Worm (Caenorhabditis elegans) whole organism, L4 larva: ENCODE data around the gene mff-1.
A peak's percentile ranks its signal among the peaks of the same experiment; 100 is the strongest.

Source experiments
- F10B5.3 ChIP-seq: sonication (generic microtip); optimal IDR thresholded peaks from 2 replicates; lab custom pipeline; 2016; ENCODE audit warnings: mild to moderate bottlenecking, missing genetic modification characterization, missing compliant biosample characterization
- F37D6.2 ChIP-seq: sonication (generic microtip); optimal IDR thresholded peaks from 2 replicates; lab custom pipeline; 2016; ENCODE audit warnings: mild to moderate bottlenecking, missing genetic modification characterization, missing compliant biosample characterization
- F44E2.7 ChIP-seq: fragments of 200-800 bp; sonication (Bioruptor generic); IDR thresholded peaks from 2 replicates; pipeline ENCODE4 v2.1.2; 2022; ENCODE audit warnings: missing genetic modification characterization, missing compliant biosample characterization
- F49E8.2 ChIP-seq: sonication (generic microtip); optimal IDR thresholded peaks from 2 replicates; lab custom pipeline; 2016; ENCODE audit warnings: missing compliant biosample characterization, mild to moderate bottlenecking, missing genetic modification characterization, borderline replicate concordance
- R02D3.7 ChIP-seq: fragments of 150-350 bp; sonication (generic microtip); optimal IDR thresholded peaks from 3 replicates; lab custom pipeline; 2014; ENCODE audit warnings: missing biosample characterization, missing genetic modification characterization
- T20F7.1 ChIP-seq: fragments of 200-800 bp; sonication (Bioruptor generic); optimal IDR thresholded peaks from 2 replicates; lab custom pipeline; 2018; ENCODE audit warnings: mild to moderate bottlenecking, missing genetic modification characterization, missing compliant biosample characterization
- ZK337.2 ChIP-seq: fragments of 200-800 bp; sonication (Bioruptor generic); IDR thresholded peaks from 2 replicates; pipeline ENCODE4 v1.3.6; 2022; ENCODE audit warnings: missing genetic modification reagents, missing genetic modification characterization, missing compliant biosample characterization
- aha-1 ChIP-seq: fragments of 150-350 bp; peaks from one replicate; lab custom pipeline; 2014; ENCODE audit warnings: missing biosample characterization, missing genetic modification characterization
- aly-2 ChIP-seq: sonication (generic microtip); optimal IDR thresholded peaks from 2 replicates; lab custom pipeline; 2018; ENCODE audit warnings: missing biosample characterization, missing genetic modification characterization
- attf-4 ChIP-seq: sonication (generic microtip); optimal IDR thresholded peaks from 3 replicates; lab custom pipeline; 2017; ENCODE audit warnings: missing biosample characterization, missing genetic modification characterization
- ceh-20 ChIP-seq: fragments of 200-800 bp; sonication (Bioruptor generic); IDR thresholded peaks from 2 replicates; pipeline ENCODE4 v1.3.6; 2022; ENCODE audit warnings: missing genetic modification reagents, missing genetic modification characterization, missing compliant biosample characterization
- ceh-32 ChIP-seq: sonication (generic microtip); optimal IDR thresholded peaks from 2 replicates; lab custom pipeline; 2016; ENCODE audit warnings: mild to moderate bottlenecking, missing genetic modification characterization, missing compliant biosample characterization; ENCODE audit not compliant: poor library complexity
- ceh-62 ChIP-seq: sonication (generic microtip); optimal IDR thresholded peaks from 2 replicates; lab custom pipeline; 2017; ENCODE audit warnings: missing biosample characterization, missing genetic modification characterization
- ceh-82 ChIP-seq: sonication (generic microtip); optimal IDR thresholded peaks from 2 replicates; lab custom pipeline; 2017; ENCODE audit warnings: missing biosample characterization, missing genetic modification characterization
- daf-19 ChIP-seq: fragments of 200-800 bp; sonication (Bioruptor generic); conservative IDR thresholded peaks from 2 replicates; pipeline ENCODE4 v1.3.6; 2022; ENCODE audit warnings: missing genetic modification characterization, missing compliant biosample characterization
- duxl-1 ChIP-seq: sonication (generic microtip); optimal IDR thresholded peaks from 2 replicates; lab custom pipeline; 2016; ENCODE audit warnings: mild to moderate bottlenecking, missing genetic modification characterization, moderate library complexity, missing compliant biosample characterization; ENCODE audit not compliant: poor library complexity
- egl-43 ChIP-seq: fragments of 200-800 bp; sonication (Bioruptor generic); IDR thresholded peaks from 2 replicates; pipeline ENCODE4 v1.3.6; 2022; ENCODE audit warnings: missing genetic modification reagents, missing genetic modification characterization, missing compliant biosample characterization
- gei-8 ChIP-seq: fragments of 200-800 bp; sonication (Bioruptor generic); optimal IDR thresholded peaks from 2 replicates; lab custom pipeline; 2018; ENCODE audit warnings: mild to moderate bottlenecking, missing genetic modification characterization, missing compliant biosample characterization
- hlh-30 ChIP-seq: sonication (generic microtip); optimal IDR thresholded peaks from 2 replicates; lab custom pipeline; 2017; ENCODE audit warnings: antibody characterized with exemption, mild to moderate bottlenecking, missing genetic modification characterization, missing compliant biosample characterization; ENCODE audit not compliant: insufficient read depth
- lin-1 ChIP-seq: fragments of 200-800 bp; sonication (Bioruptor generic); IDR thresholded peaks from 2 replicates; pipeline ENCODE4 v1.3.6; 2022; ENCODE audit warnings: missing genetic modification reagents, missing genetic modification characterization, missing compliant biosample characterization
- lin-39 ChIP-seq: fragments of 150-350 bp; optimal IDR thresholded peaks from 2 replicates; lab custom pipeline; 2014; ENCODE audit warnings: missing biosample characterization, missing genetic modification reagents, missing genetic modification characterization
- lsy-2 ChIP-seq, 2 experiments: fragments of 150-350 bp in 1 of 2; sonication (generic microtip) in 1 of 2; optimal IDR thresholded peaks; 2 replicates each; lab custom pipeline; 2014 to 2017; ENCODE audit warnings: missing biosample characterization in 2 of 2, missing genetic modification characterization in 2 of 2
- madf-5 ChIP-seq, 2 experiments: fragments of 200-800 bp; sonication (Bioruptor generic); IDR thresholded peaks; 2 replicates each; pipeline ENCODE4 v1.3.6; 2022; ENCODE audit warnings: missing compliant biosample characterization in 2 of 2, missing genetic modification characterization in 2 of 2
- mep-1 ChIP-seq: fragments of 150-350 bp; sonication (generic microtip); optimal IDR thresholded peaks from 3 replicates; lab custom pipeline; 2014; ENCODE audit warnings: missing biosample characterization, missing genetic modification characterization
- mxl-2 ChIP-seq: fragments of 200-800 bp; sonication (Bioruptor generic); conservative IDR thresholded peaks from 2 replicates; pipeline ENCODE4 v1.3.6; 2022; ENCODE audit warnings: missing genetic modification reagents, missing genetic modification characterization, missing compliant biosample characterization
- mxl-3 ChIP-seq: fragments of 200-800 bp; sonication (Bioruptor generic); optimal IDR thresholded peaks from 2 replicates; lab custom pipeline; 2018; ENCODE audit warnings: mild to moderate bottlenecking, missing genetic modification characterization, missing compliant biosample characterization
- nhr-10 ChIP-seq: fragments of 150-350 bp; optimal IDR thresholded peaks from 2 replicates; lab custom pipeline; 2014; ENCODE audit warnings: missing biosample characterization, missing genetic modification characterization
- nhr-111 ChIP-seq: fragments of 200-800 bp; sonication (Bioruptor generic); optimal IDR thresholded peaks from 2 replicates; lab custom pipeline; 2018; ENCODE audit warnings: mild to moderate bottlenecking, missing genetic modification characterization, missing compliant biosample characterization
- nhr-237 ChIP-seq: sonication (generic microtip); optimal IDR thresholded peaks from 2 replicates; lab custom pipeline; 2017; ENCODE audit warnings: missing biosample characterization, missing genetic modification characterization
- nhr-77 ChIP-seq: fragments of 150-350 bp; optimal IDR thresholded peaks from 2 replicates; lab custom pipeline; 2014; ENCODE audit warnings: missing biosample characterization, missing genetic modification characterization
- set-16 ChIP-seq: fragments of 200-800 bp; sonication (Bioruptor generic); IDR thresholded peaks from 2 replicates; pipeline ENCODE4 v1.3.6; 2022; ENCODE audit warnings: missing genetic modification reagents, missing genetic modification characterization, missing compliant biosample characterization
- snpc-4 ChIP-seq: fragments of 150-350 bp; optimal IDR thresholded peaks from 2 replicates; lab custom pipeline; 2014; ENCODE audit warnings: missing biosample characterization, missing genetic modification characterization
- spr-1 ChIP-seq: sonication (generic microtip); optimal IDR thresholded peaks from 2 replicates; lab custom pipeline; 2016; ENCODE audit warnings: mild to moderate bottlenecking, missing genetic modification characterization, missing compliant biosample characterization
- spr-3 ChIP-seq: fragments of 200-800 bp; sonication (Bioruptor generic); optimal IDR thresholded peaks from 2 replicates; lab custom pipeline; 2018; ENCODE audit warnings: mild to moderate bottlenecking, missing genetic modification characterization, missing compliant biosample characterization
- unc-62 ChIP-seq, 3 experiments: fragments of 150-350 bp in 1 of 3; sonication (generic microtip); optimal IDR thresholded peaks in 2 of 3; peaks in 1 of 3; 1 replicate in 1 of 3; 2 replicates in 2 of 3; lab custom pipeline; 2014 to 2017; ENCODE audit warnings: missing biosample characterization in 3 of 3, missing genetic modification characterization in 3 of 3, missing genetic modification reagents in 3 of 3, missing genotype in 1 of 3
- zag-1 ChIP-seq: fragments of 150-350 bp; optimal IDR thresholded peaks from 2 replicates; lab custom pipeline; 2014; ENCODE audit warnings: missing biosample characterization, missing genetic modification characterization
- zip-11 ChIP-seq: fragments of 200-800 bp; sonication (Bioruptor generic); IDR thresholded peaks from 2 replicates; pipeline ENCODE4 v1.3.6; 2022; ENCODE audit warnings: missing genetic modification characterization, missing compliant biosample characterization
- zip-2 ChIP-seq: fragments of 150-350 bp; optimal IDR thresholded peaks from 2 replicates; lab custom pipeline; 2014; ENCODE audit warnings: missing biosample characterization, missing genetic modification characterization
- ztf-11 ChIP-seq: fragments of 150-350 bp; optimal IDR thresholded peaks from 2 replicates; lab custom pipeline; 2014; ENCODE audit warnings: missing biosample characterization, missing genetic modification characterization
- ztf-7 ChIP-seq: fragments of 150-350 bp; optimal IDR thresholded peaks from 2 replicates; lab custom pipeline; 2014; ENCODE audit warnings: missing biosample characterization, missing genetic modification characterization

mff-1 gene

ce11 chrX:12987119-12987518 is at the start of gene mff-1:
TSS of gene mff-1 (minus strand) at chrX:12987219.
- TF ChIP-seq set-16 (GFP tag; lab: Robert Waterston, UW) = no peak
- TF ChIP-seq nhr-10 = no peak
- TF ChIP-seq F10B5.3 (tag; lab: Kevin White, UChicago) = no peak
- TF ChIP-seq F44E2.7 (GFP tag; lab: Robert Waterston, UW) = no peak
- no peak for TF ChIP-seq ceh-62
- no peak for TF ChIP-seq mep-1 (tag; lab: Kevin White, UChicago)
- TF ChIP-seq gei-8 (GFP tag; lab: Kevin White, UChicago) = no peak
- no peak for TF ChIP-seq aha-1 (tag; lab: Kevin White, UChicago)
- no peak for TF ChIP-seq ztf-7 (tag; lab: Kevin White, UChicago)
- no peak for TF ChIP-seq R02D3.7 (tag; lab: Kevin White, UChicago)
- no peak for TF ChIP-seq lin-1 (GFP tag; lab: Robert Waterston, UW)
- no peak for TF ChIP-seq lin-39 (tag; lab: Kevin White, UChicago)
- TF ChIP-seq spr-3 (GFP tag; lab: Kevin White, UChicago) = no peak
- TF ChIP-seq nhr-77 (tag; lab: Kevin White, UChicago) = no peak
- no peak for TF ChIP-seq nhr-237 (tag; lab: Kevin White, UChicago)
- TF ChIP-seq F37D6.2 (tag; lab: Kevin White, UChicago) = no peak

ce11 chrX:13034333-13034732 is 47.3 kb upstream of the mff-1 start:
- TF ChIP-seq aha-1 (tag; lab: Kevin White, UChicago) (peak; percentile 26), mxl-3 (GFP tag; lab: Kevin White, UChicago) (no peak), unc-62 (GFP tag; optimal IDR thresholded peaks at IDR 0.05 in 1 of 2; lab: Kevin White, UChicago) (peak in 1 of 2 experiments; percentile 60), unc-62 (tag; optimal IDR thresholded peaks at IDR 0.05; lab: Kevin White, UChicago) (no peak)

ce11 chrX:13033850-13034249 is 46.8 kb upstream of the mff-1 start:
- TF ChIP-seq daf-19 (GFP tag; lab: Robert Waterston, UW) (no peak), T20F7.1 (GFP tag; lab: Kevin White, UChicago) (no peak), zip-11 (GFP tag; lab: Robert Waterston, UW) (no peak), ceh-20 (GFP tag; lab: Robert Waterston, UW) (no peak), egl-43 (GFP tag; lab: Robert Waterston, UW) (no peak), aha-1 (tag; lab: Kevin White, UChicago) (no peak), aly-2 (tag; lab: Kevin White, UChicago) (no peak), set-16 (GFP tag; lab: Robert Waterston, UW) (no peak), ZK337.2 (GFP tag; lab: Robert Waterston, UW) (no peak), duxl-1 (tag; lab: Kevin White, UChicago) (no peak), ceh-62 (no peak), attf-4 (tag; lab: Kevin White, UChicago) (no peak), madf-5 (GFP tag; IDR thresholded peaks at IDR 0.05; lab: Robert Waterston, UW) (no peak), spr-1 (tag; lab: Kevin White, UChicago) (no peak), F10B5.3 (tag; lab: Kevin White, UChicago) (no peak), ceh-82 (tag; lab: Kevin White, UChicago) (no peak), ztf-11 (tag; lab: Kevin White, UChicago) (no peak)

- TF ChIP-seq mxl-2 = no peak
- no peak for TF ChIP-seq T20F7.1 (GFP tag; lab: Kevin White, UChicago)
- no peak for TF ChIP-seq zag-1 (tag; lab: Kevin White, UChicago)
- TF ChIP-seq F49E8.2 (tag; lab: Kevin White, UChicago) = no peak
- TF ChIP-seq ceh-32 (tag; lab: Kevin White, UChicago) = no peak
- no peak for TF ChIP-seq lsy-2 (tag; optimal IDR thresholded peaks at IDR 0.05; lab: Kevin White, UChicago)
- TF ChIP-seq snpc-4 (tag; lab: Kevin White, UChicago) = no peak
- TF ChIP-seq zip-2 = no peak
- TF ChIP-seq hlh-30 (tag; lab: Kevin White, UChicago) = no peak
- TF ChIP-seq spr-3 (GFP tag; lab: Kevin White, UChicago) = no peak
- no peak for TF ChIP-seq ceh-62
- TF ChIP-seq nhr-111 (GFP tag; lab: Kevin White, UChicago) = no peak
Observed at ce11 chrX:13032610-13033009, 45.6 kb upstream of the mff-1 start, which contains the start of gene npr-10. TSS of gene npr-10 (minus strand) at chrX:13032710.
